Fruit fly (Drosophila melanogaster) whole organism, embryonic: ENCODE results near the gene meso18E.

ENCODE experiments used
- CG12071 ChIP-seq: fragments of 200-800 bp; sonication (Bioruptor generic); optimal IDR thresholded peaks from 3 replicates; lab custom pipeline; 2018; ENCODE audit warnings: missing biosample characterization, mild to moderate bottlenecking, missing genetic modification characterization
- CG12299 ChIP-seq: fragments of 200-800 bp; sonication (Bioruptor generic); optimal IDR thresholded peaks from 2 replicates; lab custom pipeline; 2018; ENCODE audit warnings: missing biosample characterization, mild to moderate bottlenecking, missing genetic modification characterization
- CG12391 ChIP-seq: fragments of 200-800 bp; sonication (Bioruptor generic); optimal IDR thresholded peaks from 3 replicates; lab custom pipeline; 2018; ENCODE audit warnings: missing biosample characterization, mild to moderate bottlenecking, missing genetic modification characterization, moderate library complexity
- CG12659 ChIP-seq: fragments of 200-800 bp; sonication (Bioruptor generic); optimal IDR thresholded peaks from 3 replicates; lab custom pipeline; 2017; ENCODE audit warnings: mild to moderate bottlenecking, missing biosample characterization, missing genetic modification reagents, missing genetic modification characterization
- CG13123 ChIP-seq: fragments of 200-800 bp; sonication (Bioruptor generic); optimal IDR thresholded peaks from 2 replicates; lab custom pipeline; 2016; ENCODE audit warnings: missing biosample characterization, missing genetic modification characterization
- CG14667 ChIP-seq: fragments of 200-800 bp; sonication (Bioruptor generic); IDR thresholded peaks from 2 replicates; pipeline ENCODE4 v1.3.6; 2022; ENCODE audit warnings: missing biosample characterization, missing genetic modification characterization
- CG14710 ChIP-seq: fragments of 200-800 bp; sonication (Bioruptor generic); optimal IDR thresholded peaks from 3 replicates; lab custom pipeline; 2019; ENCODE audit warnings: missing biosample characterization, mild to moderate bottlenecking, missing genetic modification characterization, moderate library complexity
- CG15269 ChIP-seq: fragments of 200-800 bp; sonication (Bioruptor generic); optimal IDR thresholded peaks from 2 replicates; lab custom pipeline; 2018; ENCODE audit warnings: missing biosample characterization, mild to moderate bottlenecking, missing genetic modification characterization, moderate library complexity
- CG15514 ChIP-seq: fragments of 200-800 bp; sonication (Bioruptor generic); optimal IDR thresholded peaks from 3 replicates; lab custom pipeline; 2017; ENCODE audit warnings: missing biosample characterization, missing genetic modification characterization, mild to moderate bottlenecking, moderate library complexity, missing genetic modification reagents
- CG1603 ChIP-seq: fragments of 200-800 bp; sonication (Bioruptor generic); optimal IDR thresholded peaks from 2 replicates; lab custom pipeline; 2019; ENCODE audit warnings: missing biosample characterization, mild to moderate bottlenecking, missing genetic modification characterization, moderate library complexity
- CG1792 ChIP-seq: fragments of 200-800 bp; sonication (Bioruptor generic); optimal IDR thresholded peaks from 2 replicates; lab custom pipeline; 2016; ENCODE audit warnings: missing biosample characterization, missing genetic modification characterization
- CG1832 ChIP-seq: fragments of 200-800 bp; sonication (Bioruptor generic); optimal IDR thresholded peaks from 2 replicates; lab custom pipeline; 2017; ENCODE audit warnings: missing biosample characterization, mild to moderate bottlenecking, missing genetic modification characterization, inconsistent platforms
- CG2202 ChIP-seq: fragments of 200-800 bp; sonication (Bioruptor generic); optimal IDR thresholded peaks from 2 replicates; lab custom pipeline; 2018; ENCODE audit warnings: missing biosample characterization, mild to moderate bottlenecking, missing genetic modification characterization
- CG2889 ChIP-seq: fragments of 200-800 bp; sonication (Bioruptor generic); IDR thresholded peaks from 3 replicates; pipeline ENCODE4 v1.3.6; 2022; ENCODE audit warnings: missing biosample characterization, missing genetic modification characterization
- CG33213 ChIP-seq: fragments of 200-800 bp; sonication (Bioruptor generic); optimal IDR thresholded peaks from 3 replicates; lab custom pipeline; 2016; ENCODE audit warnings: missing biosample characterization, missing genetic modification characterization
- CG34376 ChIP-seq: fragments of 200-800 bp; sonication (Bioruptor generic); optimal IDR thresholded peaks from 2 replicates; lab custom pipeline; 2018; ENCODE audit warnings: missing biosample characterization, mild to moderate bottlenecking, missing genetic modification characterization
- CG5245 ChIP-seq: fragments of 200-800 bp; sonication (Bioruptor generic); optimal IDR thresholded peaks from 3 replicates; lab custom pipeline; 2016; ENCODE audit warnings: missing biosample characterization, missing genetic modification characterization
- CG6175 ChIP-seq: fragments of 200-800 bp; sonication (Bioruptor generic); IDR thresholded peaks from 3 replicates; pipeline ENCODE4 v1.3.6; 2022; ENCODE audit warnings: missing biosample characterization, missing genetic modification characterization
- CG6791 ChIP-seq: fragments of 200-800 bp; sonication (Bioruptor generic); IDR thresholded peaks from 3 replicates; pipeline ENCODE4 v1.3.6; 2022; ENCODE audit warnings: missing biosample characterization, missing genetic modification characterization; ENCODE audit not compliant: partially characterized antibody
- CG7928 ChIP-seq: fragments of 200-800 bp; sonication (Bioruptor generic); optimal IDR thresholded peaks from 2 replicates; lab custom pipeline; 2017; ENCODE audit warnings: missing biosample characterization, mild to moderate bottlenecking, missing genetic modification characterization
- Camta ChIP-seq: fragments of 200-800 bp; sonication (Bioruptor generic); optimal IDR thresholded peaks from 2 replicates; lab custom pipeline; 2016; ENCODE audit warnings: missing biosample characterization, missing genetic modification characterization
- Doc2 ChIP-seq: fragments of 200-800 bp; sonication (Bioruptor generic); IDR thresholded peaks from 2 replicates; pipeline ENCODE4 v1.3.6; 2022; ENCODE audit warnings: missing biosample characterization, missing genetic modification characterization
- ERR ChIP-seq: fragments of 200-800 bp; sonication (Bioruptor generic); optimal IDR thresholded peaks from 2 replicates; lab custom pipeline; 2016; ENCODE audit warnings: missing biosample characterization, missing genetic modification characterization
- Fer1 ChIP-seq: fragments of 200-800 bp; sonication (Bioruptor generic); optimal IDR thresholded peaks from 2 replicates; lab custom pipeline; 2017; ENCODE audit warnings: missing biosample characterization, mild to moderate bottlenecking, missing genetic modification characterization
- Gsc ChIP-seq: fragments of 200-800 bp; sonication (Bioruptor generic); IDR thresholded peaks from 2 replicates; pipeline ENCODE4 v1.3.6; 2022; ENCODE audit warnings: missing biosample characterization, missing genetic modification characterization
- NK7.1 ChIP-seq: fragments of 200-800 bp; sonication (Bioruptor generic); optimal IDR thresholded peaks from 3 replicates; lab custom pipeline; 2016; ENCODE audit warnings: missing biosample characterization, missing genetic modification characterization
- Nf-YC ChIP-seq: fragments of 200-800 bp; optimal IDR thresholded peaks from 3 replicates; lab custom pipeline; 2019; ENCODE audit warnings: missing biosample characterization, mild to moderate bottlenecking, missing genetic modification characterization, moderate library complexity
- Side ChIP-seq: fragments of 200-800 bp; sonication (Bioruptor generic); optimal IDR thresholded peaks from 2 replicates; lab custom pipeline; 2016; ENCODE audit warnings: missing biosample characterization, missing genetic modification characterization
- Tbp ChIP-seq: fragments of >200 bp; optimal IDR thresholded peaks from 2 replicates; lab custom pipeline; 2018; ENCODE audit warnings: missing biosample characterization, missing genetic modification characterization
- Trl ChIP-seq, 3 experiments: fragments of >200 bp in 2 of 3; fragments of 200-800 bp in 1 of 3; sonication (Bioruptor generic) in 1 of 3; optimal IDR thresholded peaks; 2 replicates in 1 of 3; 3 replicates in 2 of 3; lab custom pipeline; 2016 to 2017; ENCODE audit warnings: missing biosample characterization in 1 of 3, missing genetic modification characterization in 1 of 3
- btn ChIP-seq: fragments of 200-800 bp; sonication (Bioruptor generic); optimal IDR thresholded peaks from 2 replicates; lab custom pipeline; 2016; ENCODE audit warnings: missing biosample characterization, missing genetic modification characterization
- chinmo ChIP-seq: fragments of 200-800 bp; sonication (Bioruptor generic); IDR thresholded peaks from 4 replicates; pipeline ENCODE4 v1.3.6; 2022; ENCODE audit warnings: missing biosample characterization, missing genetic modification characterization; ENCODE audit not compliant: partially characterized antibody
- cwo ChIP-seq: fragments of 200-800 bp; sonication (Bioruptor generic); optimal IDR thresholded peaks from 3 replicates; lab custom pipeline; 2017; ENCODE audit warnings: missing biosample characterization, missing genetic modification characterization, mild to moderate bottlenecking, moderate library complexity, missing genetic modification reagents
- dmrt11E ChIP-seq: fragments of 200-800 bp; sonication (Bioruptor generic); optimal IDR thresholded peaks from 3 replicates; lab custom pipeline; 2018; ENCODE audit warnings: missing biosample characterization, mild to moderate bottlenecking, missing genetic modification characterization, moderate library complexity
- fru ChIP-seq: fragments of >200 bp; optimal IDR thresholded peaks from 2 replicates; lab custom pipeline; 2017
- gem ChIP-seq: fragments of 200-800 bp; sonication (Bioruptor generic); optimal IDR thresholded peaks from 2 replicates; lab custom pipeline; 2019; ENCODE audit warnings: missing biosample characterization, mild to moderate bottlenecking, missing genetic modification characterization, moderate library complexity
- gfzf ChIP-seq: fragments of 200-800 bp; sonication (Bioruptor generic); optimal IDR thresholded peaks from 2 replicates; lab custom pipeline; 2016; ENCODE audit warnings: missing biosample characterization, mild to moderate bottlenecking, missing genetic modification characterization, moderate library complexity
- her ChIP-seq: fragments of 200-800 bp; sonication (Bioruptor generic); optimal IDR thresholded peaks from 2 replicates; lab custom pipeline; 2016; ENCODE audit warnings: missing biosample characterization, missing genetic modification characterization
- hkb ChIP-seq, 2 experiments: fragments of 200-800 bp in 1 of 2; fragments of >200 bp in 1 of 2; sonication (Bioruptor generic) in 1 of 2; IDR thresholded peaks in 1 of 2; optimal IDR thresholded peaks in 1 of 2; 2 replicates each; pipeline versions ENCODE4 v1.3.6 to Lab custom; 2017 to 2022; ENCODE audit warnings: missing biosample characterization in 1 of 2, missing genetic modification characterization in 1 of 2
- insv ChIP-seq, 2 experiments: fragments of 200-800 bp; sonication (Bioruptor generic); optimal IDR thresholded peaks; 3 replicates each; lab custom pipeline; 2016 to 2018; ENCODE audit warnings: missing biosample characterization in 2 of 2, missing genetic modification characterization in 2 of 2
- jumu ChIP-seq: fragments of 200-800 bp; sonication (Bioruptor generic); optimal IDR thresholded peaks from 3 replicates; lab custom pipeline; 2016; ENCODE audit warnings: missing biosample characterization, missing genetic modification characterization
- kni ChIP-seq: fragments of 200-800 bp; sonication (Bioruptor generic); optimal IDR thresholded peaks from 3 replicates; lab custom pipeline; 2017; ENCODE audit warnings: mild to moderate bottlenecking, missing biosample characterization, missing genetic modification reagents, missing genetic modification characterization
- lab ChIP-seq: fragments of 200-800 bp; sonication (Bioruptor generic); optimal IDR thresholded peaks from 3 replicates; lab custom pipeline; 2017; ENCODE audit warnings: missing biosample characterization, missing genetic modification characterization, mild to moderate bottlenecking, moderate library complexity, missing genetic modification reagents
- lilli ChIP-seq: fragments of 200-800 bp; sonication (Bioruptor generic); optimal IDR thresholded peaks from 3 replicates; lab custom pipeline; 2016; ENCODE audit warnings: missing biosample characterization, missing genetic modification characterization
- lola ChIP-seq, 3 experiments: fragments of >200 bp in 2 of 3; fragments of 200-800 bp in 1 of 3; sonication (Bioruptor generic) in 1 of 3; optimal IDR thresholded peaks; 2 replicates each; lab custom pipeline; 2017 to 2019; ENCODE audit warnings: missing biosample characterization in 3 of 3, missing genetic modification characterization in 3 of 3, mild to moderate bottlenecking in 1 of 3, moderate library complexity in 1 of 3
- pita ChIP-seq: fragments of 200-800 bp; sonication (Bioruptor generic); optimal IDR thresholded peaks from 2 replicates; lab custom pipeline; 2017; ENCODE audit warnings: missing biosample characterization, mild to moderate bottlenecking, missing genetic modification characterization
- psq ChIP-seq: fragments of 200-800 bp; sonication (Bioruptor generic); optimal IDR thresholded peaks from 2 replicates; lab custom pipeline; 2017; ENCODE audit warnings: missing biosample characterization, missing genetic modification characterization
- sna ChIP-seq: fragments of 200-800 bp; sonication (Bioruptor generic); IDR thresholded peaks from 2 replicates; pipeline ENCODE4 v1.3.6; 2022; ENCODE audit warnings: missing biosample characterization, missing genetic modification characterization; ENCODE audit not compliant: partially characterized antibody
- tin ChIP-seq: fragments of 200-800 bp; sonication (Bioruptor generic); optimal IDR thresholded peaks from 3 replicates; lab custom pipeline; 2016; ENCODE audit warnings: missing biosample characterization, missing genetic modification characterization
- z ChIP-seq: fragments of 200-800 bp; sonication (Bioruptor generic); IDR thresholded peaks from 3 replicates; pipeline ENCODE4 v1.3.6; 2022; ENCODE audit warnings: missing biosample characterization, missing genetic modification characterization

The meso18E gene

DNA sequence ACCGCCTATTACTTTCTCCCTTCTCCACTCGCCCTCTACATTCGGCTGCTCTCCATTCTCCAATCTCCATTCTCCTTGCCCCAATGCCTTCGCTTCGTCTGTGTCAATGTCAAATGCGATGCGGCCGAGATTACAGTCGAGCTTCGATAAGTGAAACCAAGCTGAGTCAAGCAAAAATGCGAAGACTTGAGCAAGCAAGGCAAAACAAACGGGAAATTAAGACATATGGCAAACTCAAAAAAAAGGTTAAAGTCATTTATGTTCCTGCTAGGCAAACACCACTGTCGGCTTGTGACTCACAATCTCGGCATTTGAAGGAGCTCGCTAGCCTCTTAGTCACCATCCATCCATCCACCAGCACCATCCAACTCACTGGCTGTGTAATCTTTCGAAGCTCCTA is 44.4 kb downstream of the meso18E start (continued):
- TF ChIP-seq hkb (optimal IDR thresholded peaks at IDR 0.05; lab: Kevin White, UChicago) (no peak), hkb (GFP tag; IDR thresholded peaks at IDR 0.05; lab: Robert Waterston, UW) (peak; percentile 92), CG15269 (tag; lab: Kevin White, UChicago) (peak; percentile 97), CG15514 (GFP tag; lab: Kevin White, UChicago) (peak; percentile 81), CG12391 (peak; percentile 96), lab (GFP tag; lab: Kevin White, UChicago) (peak; percentile 95), pita (GFP tag; lab: Kevin White, UChicago) (no peak), psq (GFP tag; lab: Kevin White, UChicago) (peak; percentile 80), lilli (peak; percentile 99), sna (GFP tag; lab: Robert Waterston, UW) (no peak), CG6175 (peak; percentile 89), CG1832 (GFP tag; lab: Kevin White, UChicago) (peak; percentile 13), CG14710 (peak; percentile 92), Fer1 (GFP tag; lab: Kevin White, UChicago) (peak; percentile 91), gfzf (GFP tag; lab: Kevin White, UChicago) (peak; percentile 14), Camta (GFP tag; lab: Kevin White, UChicago) (peak; percentile 97), btn (GFP tag; lab: Kevin White, UChicago) (peak; percentile 89), Doc2 (peak; percentile 56; the same call in 1 of the 2 replicates), CG13123 (peak; percentile 95), ERR (GFP tag; lab: Kevin White, UChicago) (peak; percentile 98), chinmo (GFP tag; lab: Robert Waterston, UW) (no peak), gem (peak; percentile 97), CG2202 (peak; percentile 94), CG7928 (peak; percentile 70), CG14667 (peak; percentile 90), CG33213 (GFP tag; lab: Kevin White, UChicago) (peak; percentile 95), Nf-YC (peak; percentile 72), CG5245 (GFP tag; lab: Kevin White, UChicago) (peak; percentile 96), CG2889 (peak; percentile 96), lola (GFP tag; optimal IDR thresholded peaks at IDR 0.05; lab: Kevin White, UChicago) (peak in 1 of 3 experiments; percentile 96), kni (GFP tag; lab: Kevin White, UChicago) (peak; percentile 91), CG12659 (GFP tag; lab: Kevin White, UChicago) (peak; percentile 96), CG34376 (GFP tag; lab: Kevin White, UChicago) (peak; percentile 93), CG1792 (GFP tag; lab: Kevin White, UChicago) (peak; percentile 95), tin (GFP tag; lab: Kevin White, UChicago) (peak; percentile 97), jumu (peak; percentile 98)

DNA sequence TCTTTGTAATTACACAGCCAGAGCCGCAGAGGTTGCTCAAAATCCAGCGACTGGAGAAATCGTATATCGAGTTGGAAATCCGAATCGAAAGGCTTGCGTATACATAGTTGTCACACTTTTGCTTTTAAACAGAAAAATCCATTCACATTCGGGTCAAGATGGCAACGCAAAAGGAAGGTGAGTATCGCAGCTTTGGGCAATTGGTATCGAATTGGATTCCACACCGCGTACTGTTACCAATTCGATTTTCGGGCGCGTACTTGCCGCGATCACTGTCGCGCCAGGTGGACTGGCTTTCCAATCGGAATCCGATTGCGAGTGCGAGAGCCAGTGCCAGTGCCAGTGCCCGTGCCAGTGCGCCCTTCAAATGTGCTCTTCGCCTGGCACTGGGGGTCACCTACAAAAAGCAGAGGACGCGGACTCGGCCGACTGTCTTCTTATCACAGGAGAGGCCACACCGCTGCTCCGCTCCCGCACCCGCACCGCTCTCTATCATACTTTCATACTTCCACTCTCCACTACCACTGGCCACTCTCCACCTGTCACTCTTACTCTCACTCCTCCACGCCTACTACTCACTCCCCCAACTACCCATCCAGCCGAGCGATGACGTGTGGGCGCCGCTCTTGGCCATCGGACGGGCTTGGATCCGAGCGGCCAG is 45.3 kb downstream of the meso18E start:
- TF ChIP-seq CG6791 (GFP tag; lab: Robert Waterston, UW) (no peak), her (GFP tag; lab: Kevin White, UChicago) (no peak), fru (lab: Kevin White, UChicago) (no peak), Trl (optimal IDR thresholded peaks at IDR 0.05; lab: Kevin White, UChicago) (peak; percentile 46 to 50), Trl (GFP tag; optimal IDR thresholded peaks at IDR 0.05; lab: Kevin White, UChicago) (no peak), Side (GFP tag; lab: Kevin White, UChicago) (no peak), Tbp (no peak), cwo (GFP tag; lab: Kevin White, UChicago) (peak; percentile 50), CG1603 (tag; lab: Kevin White, UChicago) (peak; percentile 81), dmrt11E (no peak), NK7.1 (GFP tag; lab: Kevin White, UChicago) (no peak), z (GFP tag; lab: Robert Waterston, UW) (0 out of 3 replicates have a peak, but pooled peaks have one; percentile 50), Gsc (GFP tag; lab: Robert Waterston, UW) (no peak), CG12299 (no peak), insv (GFP tag; optimal IDR thresholded peaks at IDR 0.05; lab: Kevin White, UChicago) (peak in 1 of 2 experiments; percentile 84), CG12071 (no peak)
